Fruit fly (Drosophila melanogaster): Measurements from ENCODE around the gene PH4alphaNE1.

Gene PH4alphaNE1

DNA sequence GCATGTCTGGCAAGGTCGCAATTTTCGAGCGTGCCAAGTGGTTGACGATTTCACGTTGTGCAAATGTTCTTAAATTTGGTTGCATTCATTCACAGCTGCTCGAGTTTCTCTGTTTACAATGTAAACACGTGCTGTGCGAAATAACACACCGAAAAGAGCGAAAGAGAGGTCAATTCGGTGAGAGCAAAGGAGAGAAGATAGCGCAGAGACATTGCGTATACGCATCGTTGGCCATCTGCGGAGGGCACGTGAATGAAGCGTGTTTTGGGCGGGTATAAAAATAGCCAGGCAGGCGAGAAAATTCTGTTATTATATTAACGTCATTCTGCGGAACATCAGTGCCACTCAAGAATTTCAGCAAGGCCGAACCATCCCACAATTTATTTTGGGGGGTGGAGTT is 45.7 kb downstream of the PH4alphaNE1 start:
- TF ChIP-seq CG6792 (GFP tag; optimal IDR thresholded peaks at IDR 0.05) (peak; percentile 3), svp (GFP tag) (peak; percentile 83), fd59A (GFP tag; optimal IDR thresholded peaks at IDR 0.05) (no peak), Sox102F (GFP tag; optimal IDR thresholded peaks at IDR 0.05) (peak; percentile 1), Met (GFP tag; optimal IDR thresholded peaks at IDR 0.05) (peak; percentile 52), Sox15 (GFP tag; optimal IDR thresholded peaks at IDR 0.05) (no peak), topi (GFP tag; optimal IDR thresholded peaks at IDR 0.05) (peak; percentile 8), Eip93F (GFP tag; optimal IDR thresholded peaks at IDR 0.05) (no peak), CG31627 (GFP tag; optimal IDR thresholded peaks at IDR 0.05) (peak; percentile 15), CG34406 (GFP tag; optimal IDR thresholded peaks at IDR 0.05) (no peak), esn (GFP tag; optimal IDR thresholded peaks at IDR 0.05) (peak; percentile 38), CG3919 (GFP tag; optimal IDR thresholded peaks at IDR 0.05) (peak; percentile 8), CG6163 (GFP tag; IDR thresholded peaks at IDR 0.05) (peak; percentile 32; the same call in 1 of the 3 replicates), Eip78C (GFP tag) (peak; percentile 26)

dm6 chr3R:30453236-30453635 is 46.9 kb downstream of the PH4alphaNE1 start:
- TF ChIP-seq dac (GFP tag; optimal IDR thresholded peaks at IDR 0.05) (no peak), Gug (GFP tag; IDR thresholded peaks at IDR 0.05) (no peak), Smox (GFP tag; optimal IDR thresholded peaks at IDR 0.05) (no peak), Eip93F (GFP tag; optimal IDR thresholded peaks at IDR 0.05) (no peak), CG10669 (GFP tag; optimal IDR thresholded peaks at IDR 0.05) (no peak), salr (GFP tag; optimal IDR thresholded peaks at IDR 0.05) (no peak), Lpt (GFP tag; optimal IDR thresholded peaks at IDR 0.05) (no peak), dsx (GFP tag; optimal IDR thresholded peaks at IDR 0.05; ENCODE audit: poor library complexity, severe bottlenecking) (no peak), CG6163 (GFP tag; IDR thresholded peaks at IDR 0.05) (no peak), CG8319 (GFP tag; optimal IDR thresholded peaks at IDR 0.05) (no peak), Met (GFP tag; optimal IDR thresholded peaks at IDR 0.05) (no peak), CG15336 (GFP tag; IDR thresholded peaks at IDR 0.05) (no peak), CG3919 (GFP tag; optimal IDR thresholded peaks at IDR 0.05) (no peak), CG8119 (GFP tag; IDR thresholded peaks at IDR 0.05) (no peak)

DNA sequence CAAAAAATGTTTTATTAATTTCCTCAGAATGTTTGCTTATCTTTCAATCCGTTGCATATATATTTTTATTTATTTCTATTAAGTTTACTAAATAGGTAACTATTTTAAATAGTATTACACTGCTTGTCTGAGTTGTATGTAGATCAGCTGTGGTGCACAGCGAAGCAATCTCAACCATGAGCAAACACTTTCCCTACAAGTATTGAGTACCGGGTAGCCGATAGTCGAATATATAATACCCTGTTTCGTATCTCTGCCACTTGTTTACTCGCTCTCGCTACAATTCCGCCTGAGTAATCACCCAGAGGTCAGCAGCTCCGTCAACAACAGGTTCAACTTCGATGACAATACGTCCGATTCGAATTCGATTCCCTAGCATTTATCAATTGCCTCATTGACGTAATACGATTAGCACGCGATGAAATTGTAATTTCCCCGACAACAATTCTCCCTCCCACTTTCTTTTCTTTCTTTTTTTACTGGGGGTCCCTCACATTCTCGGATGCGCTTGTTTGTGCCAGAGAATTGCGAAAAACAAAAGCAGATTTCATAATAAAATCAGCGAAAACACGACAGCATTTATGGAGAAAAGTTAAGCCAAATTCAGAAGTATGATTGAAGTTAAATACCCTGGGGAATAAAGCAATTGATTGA is 49.3 kb downstream of the PH4alphaNE1 start:
- TF ChIP-seq CG32006 (GFP tag; optimal IDR thresholded peaks at IDR 0.05) (peak; percentile 0), CG15336 (GFP tag; IDR thresholded peaks at IDR 0.05) (no peak), Ets21C (GFP tag; optimal IDR thresholded peaks at IDR 0.05) (no peak), salr (GFP tag; optimal IDR thresholded peaks at IDR 0.05) (no peak), svp (GFP tag) (peak; percentile 96), vri (GFP tag; optimal IDR thresholded peaks at IDR 0.05) (peak; percentile 75)

DNA sequence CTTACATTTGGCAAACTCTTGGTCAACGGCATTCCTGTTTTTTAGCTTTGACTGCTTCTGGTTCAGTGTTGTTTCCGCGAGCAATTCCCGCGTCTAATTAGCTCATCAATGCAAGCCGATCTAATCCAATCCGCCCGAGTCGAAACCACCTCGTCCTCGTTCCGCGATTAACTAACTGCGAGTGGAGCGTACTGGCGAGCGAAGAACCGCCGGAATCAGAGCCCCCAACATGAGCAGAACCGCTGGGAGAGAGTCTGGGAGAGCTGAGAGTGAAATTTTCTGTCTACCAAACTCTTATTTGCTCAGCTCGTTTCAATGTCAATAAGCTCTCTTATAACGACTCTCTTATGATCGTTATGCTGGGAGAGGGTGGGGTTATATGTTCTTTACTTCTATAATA is 49.9 kb downstream of the PH4alphaNE1 start:
- TF ChIP-seq CG1621 (tag; optimal IDR thresholded peaks at IDR 0.05) = peak; percentile 86
- TF ChIP-seq salr (GFP tag; optimal IDR thresholded peaks at IDR 0.05) = peak in 1 of 2 experiments; percentile 38
- peak; percentile 89 for TF ChIP-seq vri (GFP tag; optimal IDR thresholded peaks at IDR 0.05)
- no peak for TF ChIP-seq CG7368 (GFP tag; optimal IDR thresholded peaks at IDR 0.05)
- TF ChIP-seq Hr39 (GFP tag; optimal IDR thresholded peaks at IDR 0.05) = peak; percentile 1
- TF ChIP-seq esn (GFP tag; optimal IDR thresholded peaks at IDR 0.05) = peak; percentile 74
- TF ChIP-seq dsx (GFP tag; optimal IDR thresholded peaks at IDR 0.05; ENCODE audit: poor library complexity, severe bottlenecking) = peak; percentile 17
- TF ChIP-seq net (GFP tag; optimal IDR thresholded peaks at IDR 0.05) = peak; percentile 52
- TF ChIP-seq fd85E (GFP tag; optimal IDR thresholded peaks at IDR 0.05) = peak; percentile 87
- peak; percentile 62 for TF ChIP-seq CG9139 (GFP tag; optimal IDR thresholded peaks at IDR 0.05)
- TF ChIP-seq CG10631 (GFP tag; optimal IDR thresholded peaks at IDR 0.05) = peak; percentile 47
- TF ChIP-seq CG11902 (GFP tag; optimal IDR thresholded peaks at IDR 0.05) = no peak
- TF ChIP-seq fd59A (GFP tag; optimal IDR thresholded peaks at IDR 0.05) = no peak
- TF ChIP-seq acj6 (GFP tag; optimal IDR thresholded peaks at IDR 0.05) = peak; percentile 45
- no peak for TF ChIP-seq Eip93F (GFP tag; optimal IDR thresholded peaks at IDR 0.05)
- peak; percentile 21 for TF ChIP-seq Blimp-1 (GFP tag; optimal IDR thresholded peaks at IDR 0.05)
- peak; percentile 71 for TF ChIP-seq CG6792 (GFP tag; optimal IDR thresholded peaks at IDR 0.05)
- peak; percentile 84 for TF ChIP-seq Eip78C (GFP tag)
- TF ChIP-seq CG15336 (GFP tag; IDR thresholded peaks at IDR 0.05) = no peak; the same call in 1 of the 2 replicates
- peak; percentile 78 for TF ChIP-seq Sox102F (GFP tag; optimal IDR thresholded peaks at IDR 0.05)
- peak; percentile 73 for TF ChIP-seq achi (GFP tag; optimal IDR thresholded peaks at IDR 0.05)
- TF ChIP-seq Hr38 (GFP tag; optimal IDR thresholded peaks at IDR 0.05) = peak; percentile 27
- TF ChIP-seq Ets96B (tag; optimal IDR thresholded peaks at IDR 0.05) = no peak
- TF ChIP-seq CG11762 (GFP tag; optimal IDR thresholded peaks at IDR 0.05; ENCODE audit: insufficient read depth) = peak; percentile 24
- no peak for TF ChIP-seq svp (GFP tag)
- TF ChIP-seq OdsH (GFP tag; optimal IDR thresholded peaks at IDR 0.05) = peak; percentile 36
- no peak for TF ChIP-seq Gug (GFP tag; IDR thresholded peaks at IDR 0.05)
- TF ChIP-seq Hr4 (GFP tag; optimal IDR thresholded peaks at IDR 0.05) = no peak
- peak; percentile 38 for TF ChIP-seq Smox (GFP tag; optimal IDR thresholded peaks at IDR 0.05)
- TF ChIP-seq Sox14 (GFP tag; optimal IDR thresholded peaks at IDR 0.05) = no peak
